Fruit fly (Drosophila melanogaster): ENCODE data around the gene CG45012.

Gene CG45012

DNA sequence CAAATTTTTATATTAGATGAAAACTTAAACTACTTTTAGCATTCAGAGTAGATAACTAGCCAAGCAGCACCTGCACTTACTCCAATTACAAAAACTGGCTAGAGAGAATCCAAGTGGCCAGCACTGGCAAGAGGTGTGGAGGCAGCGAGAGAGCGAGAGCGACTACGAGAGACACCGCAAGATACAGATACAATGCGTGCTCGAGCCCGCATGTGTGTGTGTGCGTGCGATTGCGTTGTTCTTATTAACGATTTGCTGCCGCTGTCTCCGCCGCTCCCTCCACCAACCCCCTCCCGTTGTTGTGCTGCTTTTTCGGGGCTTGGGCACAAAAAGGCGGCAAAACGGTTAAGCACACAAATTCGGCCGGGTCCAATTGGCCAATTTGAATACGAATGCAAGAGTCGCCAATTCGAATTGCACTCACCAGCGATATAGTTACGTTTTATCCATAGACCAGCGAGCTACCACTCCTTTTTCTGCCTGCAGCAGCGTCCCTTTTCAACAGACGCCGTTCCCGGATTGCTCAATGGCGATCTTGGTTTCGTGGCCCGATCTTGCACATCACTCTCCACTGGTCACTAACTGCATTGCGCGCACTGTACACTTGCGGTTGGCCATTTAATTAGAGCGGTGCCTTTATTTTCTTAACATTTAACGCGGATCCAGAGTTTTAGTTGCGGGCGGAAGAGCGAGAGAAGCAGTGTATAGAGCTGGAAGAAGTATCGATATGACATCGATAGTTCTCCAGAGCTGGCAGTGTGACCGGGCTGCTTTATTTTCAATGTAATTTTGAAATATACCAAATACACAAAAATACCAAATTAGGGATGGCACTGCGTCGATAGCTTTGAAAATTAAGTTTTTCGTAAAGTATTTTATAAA lies 25.5 kb upstream of the CG45012 start, which contains the start of gene crol (continued):
- no peak for TF ChIP-seq CG8089 (GFP tag; optimal IDR thresholded peaks at IDR 0.05)
- no peak for TF ChIP-seq CG4404 (GFP tag; IDR thresholded peaks at IDR 0.05)
- peak; percentile 0 for TF ChIP-seq bcd (GFP tag; optimal IDR thresholded peaks at IDR 0.05)
- no peak for TF ChIP-seq Ets65A (GFP tag)
- TF ChIP-seq zf30C (GFP tag; optimal IDR thresholded peaks at IDR 0.05) = no peak
- peak; percentile 15 for TF ChIP-seq Dad (GFP tag; optimal IDR thresholded peaks at IDR 0.05)
- no peak for TF ChIP-seq zen (tag; optimal IDR thresholded peaks at IDR 0.05)
- TF ChIP-seq Mes4 (GFP tag; optimal IDR thresholded peaks at IDR 0.05) = no peak
- peak; percentile 37 for TF ChIP-seq CG11504 (tag; optimal IDR thresholded peaks at IDR 0.05)
- no peak for TF ChIP-seq crp (GFP tag; optimal IDR thresholded peaks at IDR 0.05)
- TF ChIP-seq CG7786 (GFP tag; optimal IDR thresholded peaks at IDR 0.05) = no peak
- no peak for TF ChIP-seq stc (GFP tag; IDR thresholded peaks at IDR 0.05)
- TF ChIP-seq lilli (GFP tag; optimal IDR thresholded peaks at IDR 0.05) = peak; percentile 40
- no peak for TF ChIP-seq H2.0 (GFP tag; IDR thresholded peaks at IDR 0.05)
- no peak for TF ChIP-seq CG18476 (GFP tag; optimal IDR thresholded peaks at IDR 0.05)
- no peak for TF ChIP-seq ind (GFP tag; optimal IDR thresholded peaks at IDR 0.05)
- no peak for TF ChIP-seq Fer2 (tag; optimal IDR thresholded peaks at IDR 0.05)
- no peak for TF ChIP-seq Xbp1 (GFP tag; optimal IDR thresholded peaks at IDR 0.05)
- no peak for TF ChIP-seq Usf (GFP tag; optimal IDR thresholded peaks at IDR 0.05)
- TF ChIP-seq CG15514 (GFP tag; optimal IDR thresholded peaks at IDR 0.05) = peak; percentile 70
- TF ChIP-seq CG1529 (GFP tag; optimal IDR thresholded peaks at IDR 0.05) = no peak
- TF ChIP-seq CHES-1-like (GFP tag; optimal IDR thresholded peaks at IDR 0.05) = peak; percentile 46
- peak; percentile 48 for TF ChIP-seq CG10267 (tag; optimal IDR thresholded peaks at IDR 0.05)
- TF ChIP-seq CG17359 (tag; optimal IDR thresholded peaks at IDR 0.05) = no peak
- peak; percentile 13; the same call in 1 of the 2 replicates for TF ChIP-seq CG11085 (GFP tag; IDR thresholded peaks at IDR 0.05)
- TF ChIP-seq CG2889 (GFP tag; IDR thresholded peaks at IDR 0.05) = no peak
- no peak for TF ChIP-seq CG6765 (GFP tag; optimal IDR thresholded peaks at IDR 0.05)
- peak; percentile 15 for TF ChIP-seq CG13775 (GFP tag; optimal IDR thresholded peaks at IDR 0.05)
- TF ChIP-seq CG11247 (GFP tag; IDR thresholded peaks at IDR 0.05) = no peak
- no peak for TF ChIP-seq CG43689 (GFP tag; IDR thresholded peaks at IDR 0.05)
- no peak for TF ChIP-seq luna (GFP tag; optimal IDR thresholded peaks at IDR 0.05)
- 0 out of 3 replicates have a peak, but pooled peaks have one; percentile 10 for TF ChIP-seq zfh1 (GFP tag; IDR thresholded peaks at IDR 0.05)
- no peak for TF ChIP-seq Spps (tag; optimal IDR thresholded peaks at IDR 0.05)
- TF ChIP-seq Scr (GFP tag; IDR thresholded peaks at IDR 0.05; ENCODE audit: partially characterized antibody) = peak; percentile 81
- no peak for TF ChIP-seq chn (GFP tag; optimal IDR thresholded peaks at IDR 0.05)
- TF ChIP-seq NFAT (GFP tag; IDR thresholded peaks at IDR 0.05) = peak; percentile 53; the same call in 1 of the 2 replicates
- TF ChIP-seq Sox100B (GFP tag; optimal IDR thresholded peaks at IDR 0.05) = no peak
- TF ChIP-seq CG2199 (GFP tag; IDR thresholded peaks at IDR 0.05) = 0 out of 3 replicates have a peak, but pooled peaks have one; percentile 67
- TF ChIP-seq dimm (GFP tag; IDR thresholded peaks at IDR 0.05) = no peak
- no peak for TF ChIP-seq chif (GFP tag; optimal IDR thresholded peaks at IDR 0.05)
- peak; percentile 81 for TF ChIP-seq knrl (GFP tag; IDR thresholded peaks at IDR 0.05; ENCODE audit: partially characterized antibody)
- no peak for TF ChIP-seq CG1602 (GFP tag; optimal IDR thresholded peaks at IDR 0.05)
- peak; percentile 72 for TF ChIP-seq yki (optimal IDR thresholded peaks at IDR 0.05)
- TF ChIP-seq Kr (GFP tag; optimal IDR thresholded peaks at IDR 0.05) = no peak
- TF ChIP-seq CG2120 (GFP tag; optimal IDR thresholded peaks at IDR 0.05) = peak; percentile 40
- 0 out of 2 replicates have a peak, but pooled peaks have one; percentile 25 for TF ChIP-seq HLH3B (GFP tag; IDR thresholded peaks at IDR 0.05)
- TF ChIP-seq Tbp (GFP tag; optimal IDR thresholded peaks at IDR 0.05) = no peak
- peak; percentile 91 for TF ChIP-seq Opbp (GFP tag; IDR thresholded peaks at IDR 0.05; ENCODE audit: partially characterized antibody)
- TF ChIP-seq CG10959 (GFP tag; IDR thresholded peaks at IDR 0.05) = no peak
- no peak for TF ChIP-seq CG4730 (GFP tag; IDR thresholded peaks at IDR 0.05)

Data from whole organism, embryonic.